Fruit fly (Drosophila melanogaster): ENCODE measurements around the gene stwl.

dm6 chr3L:14446874-14447273 is 37.1 kb upstream of the stwl start:
- TF ChIP-seq CG9948 (tag; optimal IDR thresholded peaks at IDR 0.05) (no peak), CG8159 (tag; optimal IDR thresholded peaks at IDR 0.05) (no peak), EcR (GFP tag; optimal IDR thresholded peaks at IDR 0.05) (no peak), CG17806 (tag; optimal IDR thresholded peaks at IDR 0.05) (no peak), CG4496 (GFP tag; IDR thresholded peaks at IDR 0.05) (no peak), Pif1A (GFP tag; optimal IDR thresholded peaks at IDR 0.05) (no peak), Ets98B (GFP tag; IDR thresholded peaks at IDR 0.05) (no peak), CG12605 (GFP tag; IDR thresholded peaks at IDR 0.05) (no peak), CG15710 (tag; optimal IDR thresholded peaks at IDR 0.05) (no peak), CG10348 (GFP tag; IDR thresholded peaks at IDR 0.05) (no peak), rn (GFP tag; IDR thresholded peaks at IDR 0.05) (no peak)

All from whole organism, pupa.